Worm (Caenorhabditis elegans) whole organism, L4 larva: Measurements from ENCODE around the gene fox-1.

Experiments
- ZK546.5 ChIP-seq, 2 experiments: sonication (generic microtip); optimal IDR thresholded peaks; 2 replicates each; lab custom pipeline; 2017; ENCODE audit warnings: missing biosample characterization in 2 of 2, missing genetic modification characterization in 2 of 2
- duxl-1 ChIP-seq: sonication (generic microtip); optimal IDR thresholded peaks from 2 replicates; lab custom pipeline; 2016; ENCODE audit warnings: mild to moderate bottlenecking, missing genetic modification characterization, moderate library complexity, missing compliant biosample characterization; ENCODE audit not compliant: poor library complexity
- dve-1 ChIP-seq: sonication (generic microtip); optimal IDR thresholded peaks from 2 replicates; lab custom pipeline; 2017; ENCODE audit warnings: antibody characterized with exemption, mild to moderate bottlenecking, missing genetic modification characterization, missing compliant biosample characterization; ENCODE audit not compliant: insufficient read depth
- hlh-11 ChIP-seq: fragments of 200-800 bp; sonication (Bioruptor generic); optimal IDR thresholded peaks from 2 replicates; lab custom pipeline; 2018; ENCODE audit warnings: mild to moderate bottlenecking, missing genetic modification characterization, missing compliant biosample characterization
- nhr-11 ChIP-seq: fragments of 150-350 bp; optimal IDR thresholded peaks from 2 replicates; lab custom pipeline; 2014; ENCODE audit warnings: missing biosample characterization, missing genetic modification characterization
- zip-2 ChIP-seq: fragments of 150-350 bp; optimal IDR thresholded peaks from 2 replicates; lab custom pipeline; 2014; ENCODE audit warnings: missing biosample characterization, missing genetic modification characterization

Gene fox-1

DNA sequence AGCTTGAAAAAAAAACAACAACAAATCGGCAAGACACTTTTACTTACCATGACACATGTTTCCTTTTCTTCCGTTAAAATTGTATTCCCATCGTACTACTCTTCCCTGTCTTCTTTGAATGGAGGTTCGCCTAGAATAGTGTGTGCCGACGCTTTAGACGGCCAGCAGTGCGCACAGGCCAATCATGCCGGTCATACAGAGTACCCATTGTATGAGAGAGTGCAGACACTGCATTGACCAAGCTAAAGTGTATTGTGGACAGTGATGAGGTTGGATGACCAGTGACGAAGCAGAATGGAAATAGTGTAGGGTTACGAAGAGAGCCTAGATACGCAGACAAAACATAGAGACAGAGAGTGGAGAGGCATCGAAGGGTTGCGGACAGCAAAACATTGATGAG, 57.8 kb downstream of the fox-1 start, which contains the start of gene dhhc-9 (continued):
- TF ChIP-seq duxl-1, result peak; percentile 54
- peak; percentile 50 for TF ChIP-seq dve-1 (tag; lab: Kevin White, UChicago)
- TF ChIP-seq ZK546.5 (tag; optimal IDR thresholded peaks at IDR 0.05; lab: Kevin White, UChicago), result no peak
- peak; percentile 7 for TF ChIP-seq nhr-11 (tag; lab: Kevin White, UChicago)
- peak; percentile 76 for TF ChIP-seq hlh-11 (tag; lab: Kevin White, UChicago)
- peak; percentile 4 for TF ChIP-seq zip-2 (tag; lab: Kevin White, UChicago)
